Worm (Caenorhabditis elegans) whole organism, L2 larva: Measurements from ENCODE around the gene lin-37.

Source experiments
- C34F6.9 ChIP-seq: fragments of 150-350 bp; optimal IDR thresholded peaks from 2 replicates; lab custom pipeline; 2014; ENCODE audit warnings: missing biosample characterization, missing genetic modification characterization
- ZK546.5 ChIP-seq: sonication (generic microtip); optimal IDR thresholded peaks from 2 replicates; lab custom pipeline; 2017; ENCODE audit warnings: missing biosample characterization, missing genetic modification characterization
- alr-1 ChIP-seq: fragments of 150-350 bp; optimal IDR thresholded peaks from 2 replicates; lab custom pipeline; 2014; ENCODE audit warnings: missing biosample characterization, missing genetic modification characterization
- ceh-82 ChIP-seq: fragments of 150-350 bp; optimal IDR thresholded peaks from 2 replicates; lab custom pipeline; 2014; ENCODE audit warnings: missing biosample characterization, missing genetic modification characterization
- crh-2 ChIP-seq: sonication (generic microtip); optimal IDR thresholded peaks from 2 replicates; lab custom pipeline; 2017; ENCODE audit warnings: missing biosample characterization, missing genetic modification characterization
- elt-1 ChIP-seq: fragments of 150-350 bp; optimal IDR thresholded peaks from 2 replicates; lab custom pipeline; 2014; ENCODE audit warnings: missing biosample characterization, missing genetic modification characterization
- elt-3 ChIP-seq: sonication (generic microtip); optimal IDR thresholded peaks from 2 replicates; lab custom pipeline; 2017; ENCODE audit warnings: missing biosample characterization, missing genetic modification characterization
- gmeb-1 ChIP-seq: fragments of 150-350 bp; optimal IDR thresholded peaks from 2 replicates; lab custom pipeline; 2014; ENCODE audit warnings: missing biosample characterization, missing genetic modification characterization
- lin-11 ChIP-seq: fragments of 150-350 bp; sonication (generic microtip); optimal IDR thresholded peaks from 2 replicates; lab custom pipeline; 2014; ENCODE audit warnings: missing biosample characterization, missing genetic modification characterization, inconsistent platforms, mixed read lengths
- mbf-1 ChIP-seq: sonication (generic microtip); optimal IDR thresholded peaks from 2 replicates; lab custom pipeline; 2017; ENCODE audit warnings: missing biosample characterization, missing genetic modification characterization
- nhr-10 ChIP-seq: sonication (generic microtip); optimal IDR thresholded peaks from 2 replicates; lab custom pipeline; 2017; ENCODE audit warnings: missing biosample characterization, missing genetic modification characterization
- nhr-11 ChIP-seq: fragments of 150-350 bp; optimal IDR thresholded peaks from 2 replicates; lab custom pipeline; 2014; ENCODE audit warnings: missing biosample characterization, missing genetic modification characterization
- nhr-129 ChIP-seq: fragments of 150-350 bp; optimal IDR thresholded peaks from 2 replicates; lab custom pipeline; 2014; ENCODE audit warnings: missing biosample characterization, missing genetic modification characterization
- nhr-23 ChIP-seq: fragments of 150-350 bp; optimal IDR thresholded peaks from 2 replicates; lab custom pipeline; 2014; ENCODE audit warnings: missing biosample characterization, missing genetic modification reagents, missing genetic modification characterization
- nhr-237 ChIP-seq: fragments of 150-350 bp; optimal IDR thresholded peaks from 2 replicates; lab custom pipeline; 2014; ENCODE audit warnings: missing biosample characterization, missing genetic modification characterization
- nhr-6 ChIP-seq: fragments of 150-350 bp; optimal IDR thresholded peaks from 2 replicates; lab custom pipeline; 2014; ENCODE audit warnings: missing biosample characterization, missing genetic modification characterization
- sem-4 ChIP-seq: fragments of 150-350 bp; optimal IDR thresholded peaks from 2 replicates; lab custom pipeline; 2014; ENCODE audit warnings: missing biosample characterization, missing genetic modification reagents, missing genetic modification characterization
- skn-1 ChIP-seq: sonication (generic microtip); optimal IDR thresholded peaks from 2 replicates; lab custom pipeline; 2017; ENCODE audit warnings: missing biosample characterization, missing genetic modification characterization
- snpc-4 ChIP-seq: fragments of 150-350 bp; optimal IDR thresholded peaks from 2 replicates; lab custom pipeline; 2014; ENCODE audit warnings: missing biosample characterization, missing genetic modification characterization
- unc-39 ChIP-seq: fragments of 150-350 bp; optimal IDR thresholded peaks from 2 replicates; lab custom pipeline; 2014; ENCODE audit warnings: missing biosample characterization, missing genetic modification characterization
- unc-62 ChIP-seq: fragments of 150-350 bp; optimal IDR thresholded peaks from 2 replicates; lab custom pipeline; 2014; ENCODE audit warnings: missing biosample characterization, missing genetic modification reagents, missing genetic modification characterization
- ztf-1 ChIP-seq: fragments of 200-800 bp; sonication (Bioruptor generic); conservative IDR thresholded peaks from 2 replicates; pipeline ENCODE4 v1.3.6; 2022; ENCODE audit warnings: missing genetic modification characterization, missing compliant biosample characterization
- ztf-11 ChIP-seq: sonication (generic microtip); optimal IDR thresholded peaks from 2 replicates; lab custom pipeline; 2017; ENCODE audit warnings: missing biosample characterization, missing genetic modification characterization
- ztf-4 ChIP-seq: fragments of 150-350 bp; optimal IDR thresholded peaks from 2 replicates; lab custom pipeline; 2014; ENCODE audit warnings: missing biosample characterization, missing genetic modification characterization

The lin-37 gene

ce11 chrIII:7021156-7021637 is 51.2 kb downstream of the lin-37 start, which contains the start of gene rfl-1 (continued):
- TF ChIP-seq elt-1 (tag; lab: Kevin White, UChicago), result no peak
- TF ChIP-seq ztf-4 (tag; lab: Kevin White, UChicago), result peak; percentile 8
- TF ChIP-seq ztf-11 (tag; lab: Kevin White, UChicago), result no peak
- TF ChIP-seq ztf-1 (GFP tag; lab: Robert Waterston, UW), result no peak
- TF ChIP-seq ceh-82 (tag; lab: Kevin White, UChicago), result no peak
- no peak for TF ChIP-seq alr-1
- no peak for TF ChIP-seq sem-4 (tag; lab: Kevin White, UChicago)
- no peak for TF ChIP-seq snpc-4 (tag; lab: Kevin White, UChicago)
- TF ChIP-seq nhr-11, result no peak
- peak; percentile 59 for TF ChIP-seq nhr-129 (tag; lab: Kevin White, UChicago)
- TF ChIP-seq nhr-6 (tag; lab: Kevin White, UChicago), result no peak
- peak; percentile 49 for TF ChIP-seq crh-2 (tag; lab: Kevin White, UChicago)
- no peak for TF ChIP-seq mbf-1
- TF ChIP-seq unc-39 (tag; lab: Kevin White, UChicago), result no peak
- no peak for TF ChIP-seq nhr-23 (tag; lab: Kevin White, UChicago)
- peak; percentile 69 for TF ChIP-seq C34F6.9
- TF ChIP-seq elt-3 (tag; lab: Kevin White, UChicago), result no peak
- no peak for TF ChIP-seq lin-11 (tag; lab: Kevin White, UChicago)
- TF ChIP-seq ZK546.5 (tag; lab: Kevin White, UChicago), result no peak
- TF ChIP-seq unc-62 (GFP tag; lab: Kevin White, UChicago), result no peak
- TF ChIP-seq nhr-10 (tag; lab: Kevin White, UChicago), result no peak
- no peak for TF ChIP-seq nhr-237 (tag; lab: Kevin White, UChicago)
- no peak for TF ChIP-seq skn-1 (tag; lab: Kevin White, UChicago)
- no peak for TF ChIP-seq gmeb-1 (tag; lab: Kevin White, UChicago)
